Fruit fly (Drosophila melanogaster) whole organism, embryonic: ENCODE measurements around the gene Cdc27.

ENCODE experiments used
- B-H1 ChIP-seq: fragments of 200-800 bp; sonication (Bioruptor generic); IDR thresholded peaks from 3 replicates; pipeline ENCODE4 v1.3.6; 2022; ENCODE audit warnings: missing biosample characterization, missing genetic modification characterization
- BtbVII ChIP-seq: fragments of 200-800 bp; sonication (Bioruptor generic); optimal IDR thresholded peaks from 3 replicates; lab custom pipeline; 2017; ENCODE audit warnings: missing biosample characterization, mild to moderate bottlenecking, missing genetic modification characterization
- CG10321 ChIP-seq: fragments of 200-800 bp; sonication (Bioruptor generic); IDR thresholded peaks from 2 replicates; pipeline ENCODE4 v1.3.6; 2022; ENCODE audit warnings: missing biosample characterization, missing genetic modification characterization
- CG11085 ChIP-seq: fragments of 200-800 bp; sonication (Bioruptor generic); IDR thresholded peaks from 2 replicates; pipeline ENCODE4 v1.3.6; 2022; ENCODE audit warnings: missing biosample characterization, missing genetic modification characterization
- CG12299 ChIP-seq: fragments of 200-800 bp; sonication (Bioruptor generic); optimal IDR thresholded peaks from 2 replicates; lab custom pipeline; 2018; ENCODE audit warnings: missing biosample characterization, mild to moderate bottlenecking, missing genetic modification characterization
- CG12769 ChIP-seq: fragments of 200-800 bp; sonication (Bioruptor generic); optimal IDR thresholded peaks from 2 replicates; lab custom pipeline; 2019; ENCODE audit warnings: missing biosample characterization, mild to moderate bottlenecking, missing genetic modification characterization, moderate library complexity
- CG14860 ChIP-seq: fragments of 200-800 bp; sonication (Bioruptor generic); IDR thresholded peaks from 3 replicates; pipeline ENCODE4 v1.3.6; 2022; ENCODE audit warnings: missing biosample characterization, missing genetic modification characterization; ENCODE audit not compliant: partially characterized antibody
- CG17385 ChIP-seq: fragments of 200-800 bp; sonication (Bioruptor generic); optimal IDR thresholded peaks from 3 replicates; lab custom pipeline; 2018; ENCODE audit warnings: missing biosample characterization, mild to moderate bottlenecking, missing genetic modification characterization
- CG17568 ChIP-seq: fragments of 200-800 bp; sonication (Bioruptor generic); optimal IDR thresholded peaks from 2 replicates; lab custom pipeline; 2018; ENCODE audit warnings: missing biosample characterization, mild to moderate bottlenecking, missing genetic modification characterization, moderate library complexity
- CG2712 ChIP-seq: fragments of 200-800 bp; optimal IDR thresholded peaks from 3 replicates; lab custom pipeline; 2019; ENCODE audit warnings: missing biosample characterization, mild to moderate bottlenecking, missing genetic modification characterization, moderate library complexity
- CG2875 ChIP-seq: fragments of 200-800 bp; sonication (Bioruptor generic); optimal IDR thresholded peaks from 2 replicates; lab custom pipeline; 2017; ENCODE audit warnings: missing biosample characterization, mild to moderate bottlenecking, missing genetic modification characterization, missing genetic modification reagents
- CG31441 ChIP-seq: fragments of 200-800 bp; sonication (Bioruptor generic); IDR thresholded peaks from 2 replicates; pipeline ENCODE4 v1.3.6; 2022; ENCODE audit warnings: missing biosample characterization, missing genetic modification characterization
- CG4328 ChIP-seq: fragments of 200-800 bp; sonication (Bioruptor generic); optimal IDR thresholded peaks from 3 replicates; lab custom pipeline; 2017; ENCODE audit warnings: missing biosample characterization, missing genetic modification reagents, missing genetic modification characterization
- CG4854 ChIP-seq: fragments of 200-800 bp; sonication (Bioruptor generic); optimal IDR thresholded peaks from 2 replicates; lab custom pipeline; 2016; ENCODE audit warnings: missing biosample characterization, missing genetic modification characterization, inconsistent platforms
- CG7556 ChIP-seq: fragments of 200-800 bp; sonication (Bioruptor generic); optimal IDR thresholded peaks from 2 replicates; lab custom pipeline; 2017; ENCODE audit warnings: missing biosample characterization, mild to moderate bottlenecking, missing genetic modification characterization
- CG8388 ChIP-seq: fragments of 200-800 bp; sonication (Bioruptor generic); optimal IDR thresholded peaks from 2 replicates; lab custom pipeline; 2019; ENCODE audit warnings: missing biosample characterization, mild to moderate bottlenecking, missing genetic modification characterization, moderate library complexity
- Dip3 ChIP-seq: fragments of 200-800 bp; sonication (Bioruptor generic); optimal IDR thresholded peaks from 3 replicates; lab custom pipeline; 2016; ENCODE audit warnings: missing biosample characterization, missing genetic modification characterization
- Lpt ChIP-seq: fragments of >200 bp; optimal IDR thresholded peaks from 2 replicates; lab custom pipeline; 2018; ENCODE audit warnings: missing biosample characterization, missing genetic modification characterization
- Myb ChIP-seq: fragments of 200-800 bp; sonication (Bioruptor generic); optimal IDR thresholded peaks from 2 replicates; lab custom pipeline; 2016; ENCODE audit warnings: missing biosample characterization, missing genetic modification characterization
- Nf-YA ChIP-seq: fragments of 200-800 bp; sonication (Bioruptor generic); IDR thresholded peaks from 2 replicates; pipeline ENCODE4 v1.3.6; 2022; ENCODE audit warnings: missing biosample characterization, missing genetic modification characterization
- PHDP ChIP-seq: fragments of 200-800 bp; sonication (Bioruptor generic); optimal IDR thresholded peaks from 3 replicates; lab custom pipeline; 2018; ENCODE audit warnings: missing biosample characterization, mild to moderate bottlenecking, missing genetic modification characterization, moderate library complexity
- Rfx ChIP-seq: fragments of 200-800 bp; sonication (Bioruptor generic); IDR thresholded peaks from 2 replicates; pipeline ENCODE4 v1.3.6; 2022; ENCODE audit warnings: missing biosample characterization, missing genetic modification characterization
- aop ChIP-seq: fragments of 200-800 bp; sonication (Bioruptor generic); IDR thresholded peaks from 2 replicates; pipeline ENCODE4 v1.3.6; 2022; ENCODE audit warnings: missing biosample characterization, missing genetic modification characterization
- chinmo ChIP-seq: fragments of 200-800 bp; sonication (Bioruptor generic); IDR thresholded peaks from 4 replicates; pipeline ENCODE4 v1.3.6; 2022; ENCODE audit warnings: missing biosample characterization, missing genetic modification characterization; ENCODE audit not compliant: partially characterized antibody
- chn ChIP-seq: fragments of 200-800 bp; sonication (Bioruptor generic); optimal IDR thresholded peaks from 2 replicates; lab custom pipeline; 2016; ENCODE audit warnings: missing biosample characterization, missing genetic modification characterization
- croc ChIP-seq: fragments of 200-800 bp; sonication (Bioruptor generic); conservative IDR thresholded peaks from 3 replicates; pipeline ENCODE4 v1.3.6; 2022; ENCODE audit warnings: missing biosample characterization, missing genetic modification characterization
- crol ChIP-seq: fragments of 200-800 bp; sonication (Bioruptor generic); IDR thresholded peaks from 2 replicates; pipeline ENCODE4 v1.3.6; 2022; ENCODE audit warnings: missing biosample characterization, missing genetic modification characterization
- fd64A ChIP-seq: fragments of 200-800 bp; sonication (Bioruptor generic); optimal IDR thresholded peaks from 3 replicates; lab custom pipeline; 2018; ENCODE audit warnings: missing biosample characterization, mild to moderate bottlenecking, missing genetic modification characterization
- fu2 ChIP-seq: fragments of 200-800 bp; sonication (Bioruptor generic); optimal IDR thresholded peaks from 2 replicates; lab custom pipeline; 2016; ENCODE audit warnings: missing biosample characterization, missing genetic modification characterization
- gem ChIP-seq: fragments of 200-800 bp; sonication (Bioruptor generic); optimal IDR thresholded peaks from 2 replicates; lab custom pipeline; 2019; ENCODE audit warnings: missing biosample characterization, mild to moderate bottlenecking, missing genetic modification characterization, moderate library complexity
- gfzf ChIP-seq: fragments of 200-800 bp; sonication (Bioruptor generic); optimal IDR thresholded peaks from 2 replicates; lab custom pipeline; 2016; ENCODE audit warnings: missing biosample characterization, mild to moderate bottlenecking, missing genetic modification characterization, moderate library complexity
- grn ChIP-seq: fragments of 200-800 bp; sonication (Bioruptor generic); optimal IDR thresholded peaks from 3 replicates; lab custom pipeline; 2017; ENCODE audit warnings: missing biosample characterization, missing genetic modification characterization
- gro ChIP-seq: fragments of 200-800 bp; sonication (Bioruptor generic); optimal IDR thresholded peaks from 2 replicates; lab custom pipeline; 2016; ENCODE audit warnings: missing biosample characterization, missing genetic modification characterization
- jing ChIP-seq: fragments of 200-800 bp; sonication (Bioruptor generic); optimal IDR thresholded peaks from 2 replicates; lab custom pipeline; 2018; ENCODE audit warnings: missing biosample characterization, mild to moderate bottlenecking, missing genetic modification characterization
- kah ChIP-seq: fragments of 200-800 bp; sonication (Bioruptor generic); optimal IDR thresholded peaks from 2 replicates; lab custom pipeline; 2018; ENCODE audit warnings: missing biosample characterization, mild to moderate bottlenecking, missing genetic modification characterization
- lilli ChIP-seq: fragments of 200-800 bp; sonication (Bioruptor generic); optimal IDR thresholded peaks from 3 replicates; lab custom pipeline; 2016; ENCODE audit warnings: missing biosample characterization, missing genetic modification characterization
- nom ChIP-seq: fragments of 200-800 bp; sonication (Bioruptor generic); optimal IDR thresholded peaks from 2 replicates; lab custom pipeline; 2017; ENCODE audit warnings: missing biosample characterization, missing genetic modification characterization, mild to moderate bottlenecking, moderate library complexity, missing genetic modification reagents
- odd ChIP-seq: fragments of 200-800 bp; sonication (Bioruptor generic); optimal IDR thresholded peaks from 2 replicates; lab custom pipeline; 2017; ENCODE audit warnings: missing biosample characterization, mild to moderate bottlenecking, missing genetic modification characterization
- p53 ChIP-seq: fragments of 200-800 bp; sonication (Bioruptor generic); optimal IDR thresholded peaks from 2 replicates; lab custom pipeline; 2016; ENCODE audit warnings: missing biosample characterization, missing genetic modification characterization
- repo ChIP-seq: fragments of 200-800 bp; sonication (Bioruptor generic); optimal IDR thresholded peaks from 2 replicates; lab custom pipeline; 2016; ENCODE audit warnings: missing biosample characterization, missing genetic modification characterization
- ro ChIP-seq: fragments of 200-800 bp; sonication (Bioruptor generic); IDR thresholded peaks from 2 replicates; pipeline ENCODE4 v1.3.6; 2022; ENCODE audit warnings: missing biosample characterization, missing genetic modification characterization
- scrt ChIP-seq: fragments of 200-800 bp; sonication (Bioruptor generic); optimal IDR thresholded peaks from 2 replicates; lab custom pipeline; 2018; ENCODE audit warnings: missing biosample characterization, mild to moderate bottlenecking, missing genetic modification characterization, moderate library complexity
- sd ChIP-seq: fragments of 200-800 bp; sonication (Bioruptor generic); optimal IDR thresholded peaks from 3 replicates; lab custom pipeline; 2018; ENCODE audit warnings: missing biosample characterization, mild to moderate bottlenecking, missing genetic modification characterization, moderate library complexity
- slp2 ChIP-seq: fragments of 200-800 bp; sonication (Bioruptor generic); optimal IDR thresholded peaks from 2 replicates; lab custom pipeline; 2016; ENCODE audit warnings: missing biosample characterization, missing genetic modification characterization
- tin ChIP-seq: fragments of 200-800 bp; sonication (Bioruptor generic); optimal IDR thresholded peaks from 3 replicates; lab custom pipeline; 2016; ENCODE audit warnings: missing biosample characterization, missing genetic modification characterization
- ttk ChIP-seq: fragments of 200-800 bp; sonication (Bioruptor generic); IDR thresholded peaks from 2 replicates; pipeline ENCODE4 v2.1.2; 2022; ENCODE audit warnings: missing biosample characterization, missing genetic modification characterization
- vfl ChIP-seq: fragments of 200-800 bp; sonication (Bioruptor generic); optimal IDR thresholded peaks from 2 replicates; lab custom pipeline; 2016; ENCODE audit warnings: missing biosample characterization, missing genetic modification characterization
- yki ChIP-seq: fragments of >200 bp; optimal IDR thresholded peaks from 3 replicates; lab custom pipeline; 2018
- zen ChIP-seq: fragments of 200-800 bp; sonication (Bioruptor generic); optimal IDR thresholded peaks from 3 replicates; lab custom pipeline; 2018; ENCODE audit warnings: missing biosample characterization, mild to moderate bottlenecking, missing genetic modification characterization, moderate library complexity
- zen2 ChIP-seq: fragments of 200-800 bp; sonication (Bioruptor generic); IDR thresholded peaks from 3 replicates; pipeline ENCODE4 v1.3.6; 2022; ENCODE audit warnings: missing biosample characterization, missing genetic modification characterization; ENCODE audit not compliant: partially characterized antibody

The Cdc27 gene

dm6 chr3L:7241217-7241859, 7.8 kb downstream of the Cdc27 start, which contains the start of the genes RpL18 and Neos (continued):
- TF ChIP-seq yki (lab: Kevin White, UChicago) = no peak
- no peak for TF ChIP-seq ro (GFP tag; lab: Robert Waterston, UW)
- peak; percentile 72 for TF ChIP-seq fd64A (GFP tag; lab: Kevin White, UChicago)
- peak; percentile 60 for TF ChIP-seq CG7556 (GFP tag; lab: Kevin White, UChicago)
- peak; percentile 36 for TF ChIP-seq Myb
- TF ChIP-seq CG31441 (GFP tag; lab: Robert Waterston, UW) = peak; percentile 75
- peak; percentile 27 for TF ChIP-seq tin (GFP tag; lab: Kevin White, UChicago)
- TF ChIP-seq B-H1 (GFP tag; lab: Robert Waterston, UW) = no peak; the same call in 2 of the 3 replicates
- TF ChIP-seq sd (tag; lab: Kevin White, UChicago) = no peak
- TF ChIP-seq chn = peak; percentile 58
- TF ChIP-seq ttk = peak; percentile 23; the same call in 1 of the 2 replicates
- TF ChIP-seq slp2 (GFP tag; lab: Kevin White, UChicago) = peak; percentile 17
- no peak for TF ChIP-seq aop (GFP tag; lab: Robert Waterston, UW)
- no peak for TF ChIP-seq grn
- TF ChIP-seq CG12769 (tag; lab: Kevin White, UChicago) = no peak
- TF ChIP-seq croc = no peak
- peak; percentile 59 for TF ChIP-seq Rfx (GFP tag; lab: Robert Waterston, UW)
- TF ChIP-seq kah (GFP tag; lab: Kevin White, UChicago) = peak; percentile 61
- peak; percentile 81 for TF ChIP-seq BtbVII (GFP tag; lab: Kevin White, UChicago)
- peak; percentile 44 for TF ChIP-seq CG4854 (GFP tag; lab: Kevin White, UChicago)
- peak; percentile 63 for TF ChIP-seq CG8388 (GFP tag; lab: Kevin White, UChicago)
- TF ChIP-seq gem = peak; percentile 72
- peak; percentile 48 for TF ChIP-seq fu2
- no peak for TF ChIP-seq Lpt (GFP tag; lab: Kevin White, UChicago)
- peak; percentile 61 for TF ChIP-seq vfl (GFP tag; lab: Kevin White, UChicago)
- peak; percentile 77 for TF ChIP-seq lilli (GFP tag; lab: Kevin White, UChicago)
- TF ChIP-seq odd (GFP tag; lab: Kevin White, UChicago) = peak; percentile 88
- TF ChIP-seq CG10321 (GFP tag; lab: Robert Waterston, UW) = 0 out of 2 replicates have a peak, but pooled peaks have one; percentile 30
- peak; percentile 64 for TF ChIP-seq repo
- peak; percentile 74 for TF ChIP-seq CG2712 (tag; lab: Kevin White, UChicago)
- TF ChIP-seq gro (GFP tag; lab: Kevin White, UChicago) = peak; percentile 82
- TF ChIP-seq CG12299 (tag; lab: Kevin White, UChicago) = peak; percentile 59
- TF ChIP-seq nom (GFP tag; lab: Kevin White, UChicago) = peak; percentile 82
- TF ChIP-seq CG11085 (GFP tag; lab: Robert Waterston, UW) = no peak
- no peak for TF ChIP-seq chinmo (GFP tag; lab: Robert Waterston, UW)
- TF ChIP-seq Dip3 (GFP tag; lab: Kevin White, UChicago) = peak; percentile 42
- TF ChIP-seq CG17568 (GFP tag; lab: Kevin White, UChicago) = no peak
- peak; percentile 77 for TF ChIP-seq scrt (GFP tag; lab: Kevin White, UChicago)
- no peak for TF ChIP-seq zen2 (GFP tag; lab: Robert Waterston, UW)
- TF ChIP-seq Nf-YA (GFP tag; lab: Robert Waterston, UW) = no peak; the same call in 1 of the 2 replicates
- peak; percentile 79 for TF ChIP-seq CG4328 (GFP tag; lab: Kevin White, UChicago)
- peak; percentile 63 for TF ChIP-seq zen (tag; lab: Kevin White, UChicago)
- peak; percentile 67 for TF ChIP-seq CG2875
- no peak for TF ChIP-seq jing (GFP tag; lab: Kevin White, UChicago)
- peak; percentile 73 for TF ChIP-seq PHDP (tag; lab: Kevin White, UChicago)
- TF ChIP-seq CG14860 (GFP tag; lab: Robert Waterston, UW) = no peak
- peak; percentile 62 for TF ChIP-seq p53 (GFP tag; lab: Kevin White, UChicago)
- no peak for TF ChIP-seq crol
- TF ChIP-seq gfzf = peak; percentile 85
- peak; percentile 79 for TF ChIP-seq CG17385 (GFP tag; lab: Kevin White, UChicago)
